3 fruit fly cellular contexts compared by ENCODE assay signal in the genomic region with DNA sequence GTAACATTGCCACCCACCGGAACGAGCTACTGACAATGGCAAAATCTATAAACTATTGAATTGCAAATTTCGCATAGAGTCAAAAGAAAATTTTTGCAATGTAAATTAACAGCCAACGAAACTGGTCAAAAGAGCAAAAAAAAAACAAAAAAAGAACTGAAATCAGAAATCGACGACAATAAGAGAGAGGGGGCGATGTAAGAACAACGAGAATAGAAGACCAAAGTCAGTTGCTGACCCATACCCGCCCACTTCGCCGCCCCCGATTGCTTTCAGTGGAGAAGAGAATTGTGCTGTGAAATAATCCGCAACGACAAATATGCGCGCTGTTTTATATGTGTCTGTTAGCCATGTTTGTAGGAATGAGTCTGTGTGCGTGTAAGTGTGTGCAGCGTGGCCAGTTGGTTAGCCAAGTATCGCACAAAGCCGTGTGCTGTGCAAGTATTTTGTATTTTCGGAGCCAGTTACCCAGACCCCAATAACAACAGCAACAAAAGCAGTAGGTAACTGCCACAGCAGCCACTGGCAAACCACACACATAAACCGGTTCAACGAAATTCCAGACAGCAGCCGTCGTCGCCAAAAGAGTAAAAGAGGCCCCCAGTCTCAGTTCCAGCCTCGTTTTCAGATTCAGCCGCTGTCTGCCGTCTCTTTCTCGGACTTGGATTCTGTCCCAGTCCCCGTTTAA.
TF ChIP-seq lines count a peak whose summit lies in the region.

No protein-coding gene starts in this region.

TF ChIP-seq in whole organism, embryonic, 481 proteins besides CTCF, POLR2A, EP300 and RAD21 (continued from another document):
- TF ChIP-seq CG14014 (GFP tag; IDR thresholded peaks at IDR 0.05; lab: Robert Waterston, UW) = 0 out of 2 replicates have a peak, but pooled peaks have one; percentile 15
- peak; percentile 89 for TF ChIP-seq chinmo (GFP tag; IDR thresholded peaks at IDR 0.05; lab: Robert Waterston, UW; ENCODE audit: partially characterized antibody)
- TF ChIP-seq ci (GFP tag; IDR thresholded peaks at IDR 0.05; lab: Robert Waterston, UW) = 0 out of 3 replicates have a peak, but pooled peaks have one; percentile 38
- no peak for TF ChIP-seq CG13287 (GFP tag; IDR thresholded peaks at IDR 0.05; lab: Robert Waterston, UW; ENCODE audit: partially characterized antibody)
- no peak for TF ChIP-seq btn (GFP tag; optimal IDR thresholded peaks at IDR 0.05; lab: Kevin White, UChicago)
- no peak for TF ChIP-seq CG7271 (tag; optimal IDR thresholded peaks at IDR 0.05; lab: Kevin White, UChicago)
- no peak for TF ChIP-seq ttk (GFP tag; IDR thresholded peaks at IDR 0.05; lab: Robert Waterston, UW)
- TF ChIP-seq CG4730 (GFP tag; IDR thresholded peaks at IDR 0.05; lab: Robert Waterston, UW) = no peak
- TF ChIP-seq CG8281 (tag; optimal IDR thresholded peaks at IDR 0.05; lab: Kevin White, UChicago) = no peak
- TF ChIP-seq CG18599 (GFP tag; optimal IDR thresholded peaks at IDR 0.05; lab: Kevin White, UChicago) = no peak
- 0 out of 2 replicates have a peak, but pooled peaks have one; percentile 6 for TF ChIP-seq E2f2 (GFP tag; IDR thresholded peaks at IDR 0.05; lab: Robert Waterston, UW)
- no peak for TF ChIP-seq CG9609 (GFP tag; optimal IDR thresholded peaks at IDR 0.05; lab: Kevin White, UChicago)
- no peak for TF ChIP-seq CG2678 (tag; optimal IDR thresholded peaks at IDR 0.05; lab: Kevin White, UChicago)
- no peak for TF ChIP-seq CG5180 (GFP tag; optimal IDR thresholded peaks at IDR 0.05; lab: Kevin White, UChicago)
- TF ChIP-seq kay (GFP tag; optimal IDR thresholded peaks at IDR 0.05; lab: Kevin White, UChicago) = no peak
- TF ChIP-seq CG4360 (GFP tag; IDR thresholded peaks at IDR 0.05; lab: Robert Waterston, UW) = no peak
- TF ChIP-seq B-H1 (GFP tag; IDR thresholded peaks at IDR 0.05; lab: Robert Waterston, UW) = no peak
- no peak for TF ChIP-seq Usf (GFP tag; optimal IDR thresholded peaks at IDR 0.05; lab: Kevin White, UChicago)
- no peak for TF ChIP-seq Sin3A (optimal IDR thresholded peaks at IDR 0.05; lab: Kevin White, UChicago)
- peak; percentile 88 for TF ChIP-seq sd (tag; optimal IDR thresholded peaks at IDR 0.05; lab: Kevin White, UChicago)
- TF ChIP-seq CG1832 (GFP tag; optimal IDR thresholded peaks at IDR 0.05; lab: Kevin White, UChicago) = peak; percentile 8
- TF ChIP-seq Side (GFP tag; optimal IDR thresholded peaks at IDR 0.05; lab: Kevin White, UChicago) = no peak
- peak; percentile 56 for TF ChIP-seq cg (GFP tag; optimal IDR thresholded peaks at IDR 0.05; lab: Kevin White, UChicago)
- TF ChIP-seq Hmx (GFP tag; optimal IDR thresholded peaks at IDR 0.05; lab: Kevin White, UChicago) = no peak
- peak; percentile 49 for TF ChIP-seq abd-A (tag; optimal IDR thresholded peaks at IDR 0.05; lab: Kevin White, UChicago)
- TF ChIP-seq zen2 (GFP tag; IDR thresholded peaks at IDR 0.05; lab: Robert Waterston, UW; ENCODE audit: partially characterized antibody) = no peak
- TF ChIP-seq CG12299 (tag; optimal IDR thresholded peaks at IDR 0.05; lab: Kevin White, UChicago) = no peak
- TF ChIP-seq CG12769 (tag; optimal IDR thresholded peaks at IDR 0.05; lab: Kevin White, UChicago) = peak; percentile 86
- peak; percentile 56; the same call in 1 of the 2 replicates for TF ChIP-seq Drgx (GFP tag; IDR thresholded peaks at IDR 0.05; lab: Robert Waterston, UW)
- TF ChIP-seq insv (GFP tag; optimal IDR thresholded peaks at IDR 0.05; lab: Kevin White, UChicago) = no peak
- TF ChIP-seq mam (GFP tag; optimal IDR thresholded peaks at IDR 0.05; lab: Kevin White, UChicago) = no peak
- TF ChIP-seq CG10366 (GFP tag; IDR thresholded peaks at IDR 0.05; lab: Robert Waterston, UW) = 0 out of 2 replicates have a peak, but pooled peaks have one; percentile 22
- no peak for TF ChIP-seq CG7839 (tag; optimal IDR thresholded peaks at IDR 0.05; lab: Kevin White, UChicago)
- no peak for TF ChIP-seq CG11085 (GFP tag; IDR thresholded peaks at IDR 0.05; lab: Robert Waterston, UW)
- no peak for TF ChIP-seq Bdp1 (GFP tag; optimal IDR thresholded peaks at IDR 0.05; lab: Kevin White, UChicago)
- TF ChIP-seq Atf6 (GFP tag; IDR thresholded peaks at IDR 0.05; lab: Robert Waterston, UW) = 0 out of 2 replicates have a peak, but pooled peaks have one; percentile 14
- TF ChIP-seq NFAT (GFP tag; IDR thresholded peaks at IDR 0.05; lab: Robert Waterston, UW) = no peak
- TF ChIP-seq CG10274 (GFP tag; optimal IDR thresholded peaks at IDR 0.05; lab: Kevin White, UChicago) = no peak
- no peak for TF ChIP-seq CG17359 (tag; optimal IDR thresholded peaks at IDR 0.05; lab: Kevin White, UChicago)

TF ChIP-seq in whole organism, prepupa, 60 proteins besides CTCF, POLR2A, EP300 and RAD21 (continued from another document):
- TF ChIP-seq CG6854 (GFP tag; optimal IDR thresholded peaks at IDR 0.05; lab: Kevin White, UChicago) (peak; percentile 65), dac (GFP tag; optimal IDR thresholded peaks at IDR 0.05; lab: Kevin White, UChicago) (no peak), CG31627 (GFP tag; optimal IDR thresholded peaks at IDR 0.05; lab: Kevin White, UChicago) (peak; percentile 34), CG6276 (GFP tag; optimal IDR thresholded peaks at IDR 0.05; lab: Kevin White, UChicago) (peak; percentile 66), CG10631 (GFP tag; optimal IDR thresholded peaks at IDR 0.05; lab: Kevin White, UChicago) (peak; percentile 46), CG3032 (tag; optimal IDR thresholded peaks at IDR 0.05; lab: Kevin White, UChicago) (peak; percentile 34), CG8319 (GFP tag; optimal IDR thresholded peaks at IDR 0.05; lab: Kevin White, UChicago) (peak; percentile 11), CG11902 (GFP tag; optimal IDR thresholded peaks at IDR 0.05; lab: Kevin White, UChicago) (peak; percentile 35), CG15336 (GFP tag; IDR thresholded peaks at IDR 0.05; lab: Robert Waterston, UW) (peak; percentile 57), Eip75B (GFP tag; optimal IDR thresholded peaks at IDR 0.05; lab: Kevin White, UChicago) (peak; percentile 45), ss (GFP tag; optimal IDR thresholded peaks at IDR 0.05; lab: Kevin White, UChicago) (peak; percentile 15 to 25), CG6163 (GFP tag; IDR thresholded peaks at IDR 0.05; lab: Robert Waterston, UW) (peak; percentile 79), CG6792 (GFP tag; optimal IDR thresholded peaks at IDR 0.05; lab: Kevin White, UChicago) (peak; percentile 38), acj6 (GFP tag; optimal IDR thresholded peaks at IDR 0.05; lab: Kevin White, UChicago) (peak; percentile 42), Ets96B (tag; optimal IDR thresholded peaks at IDR 0.05; lab: Kevin White, UChicago) (peak; percentile 24), cyc (GFP tag; optimal IDR thresholded peaks at IDR 0.05; lab: Kevin White, UChicago) (peak; percentile 64), svp (GFP tag; lab: Kevin White, UChicago) (peak; percentile 80), CG1621 (tag; optimal IDR thresholded peaks at IDR 0.05; lab: Kevin White, UChicago) (no peak), CG16779 (tag; optimal IDR thresholded peaks at IDR 0.05; lab: Kevin White, UChicago) (no peak), salr (GFP tag; optimal IDR thresholded peaks at IDR 0.05; lab: Kevin White, UChicago) (peak in 1 of 2 experiments; percentile 34), pdm3 (GFP tag; optimal IDR thresholded peaks at IDR 0.05; lab: Kevin White, UChicago) (peak; percentile 36), CG11762 (GFP tag; optimal IDR thresholded peaks at IDR 0.05; lab: Kevin White, UChicago; ENCODE audit: insufficient read depth) (peak; percentile 37), esn (GFP tag; optimal IDR thresholded peaks at IDR 0.05; lab: Kevin White, UChicago) (peak; percentile 56), achi (GFP tag; optimal IDR thresholded peaks at IDR 0.05; lab: Kevin White, UChicago) (peak; percentile 51), dsx (GFP tag; optimal IDR thresholded peaks at IDR 0.05; lab: Kevin White, UChicago; ENCODE audit: poor library complexity, severe bottlenecking) (peak; percentile 32), vri (GFP tag; optimal IDR thresholded peaks at IDR 0.05; lab: Kevin White, UChicago) (peak; percentile 21), fd85E (GFP tag; optimal IDR thresholded peaks at IDR 0.05; lab: Kevin White, UChicago) (peak; percentile 1), CG11294 (GFP tag; IDR thresholded peaks at IDR 0.05; lab: Robert Waterston, UW) (peak; percentile 35; the same call in 1 of the 2 replicates), Sox102F (GFP tag; optimal IDR thresholded peaks at IDR 0.05; lab: Kevin White, UChicago) (peak; percentile 26), Hr39 (GFP tag; optimal IDR thresholded peaks at IDR 0.05; lab: Kevin White, UChicago) (peak; percentile 43), Eip78C (GFP tag; lab: Kevin White, UChicago) (peak; percentile 77), CG34406 (GFP tag; optimal IDR thresholded peaks at IDR 0.05; lab: Kevin White, UChicago) (peak; percentile 32), fd59A (GFP tag; optimal IDR thresholded peaks at IDR 0.05; lab: Kevin White, UChicago) (no peak), Hr4 (GFP tag; optimal IDR thresholded peaks at IDR 0.05; lab: Kevin White, UChicago) (peak; percentile 50), Met (GFP tag; optimal IDR thresholded peaks at IDR 0.05; lab: Kevin White, UChicago) (peak; percentile 65), CG8119 (GFP tag; IDR thresholded peaks at IDR 0.05; lab: Robert Waterston, UW) (peak; percentile 68), Lpt (GFP tag; optimal IDR thresholded peaks at IDR 0.05; lab: Kevin White, UChicago) (peak; percentile 45), eg (GFP tag; IDR thresholded peaks at IDR 0.05; lab: Robert Waterston, UW) (peak; percentile 79), Ets21C (GFP tag; optimal IDR thresholded peaks at IDR 0.05; lab: Kevin White, UChicago) (no peak)

TF ChIP-seq in whole organism, wandering third instar larva, 38 proteins besides CTCF, POLR2A, EP300 and RAD21 (continued from another document):
- no peak for TF ChIP-seq jim (GFP tag; optimal IDR thresholded peaks at IDR 0.05; lab: Kevin White, UChicago)
- TF ChIP-seq tai (GFP tag; optimal IDR thresholded peaks at IDR 0.05; lab: Kevin White, UChicago) = no peak
- TF ChIP-seq dl (GFP tag; optimal IDR thresholded peaks at IDR 0.05; lab: Kevin White, UChicago; ENCODE audit: insufficient read depth in 1 of 2, partially characterized antibody in 2 of 2) = peak; percentile 2 to 26
- TF ChIP-seq Vsx2 (GFP tag; optimal IDR thresholded peaks at IDR 0.05; lab: Kevin White, UChicago; ENCODE audit: partially characterized antibody) = peak; percentile 30
- no peak for TF ChIP-seq pan (optimal IDR thresholded peaks at IDR 0.05; lab: Kevin White, UChicago)
- peak; percentile 52 for TF ChIP-seq fru (GFP tag; optimal IDR thresholded peaks at IDR 0.05; lab: Kevin White, UChicago)
- peak; percentile 51 for TF ChIP-seq psq (GFP tag; optimal IDR thresholded peaks at IDR 0.05; lab: Kevin White, UChicago)
- no peak for TF ChIP-seq Dfd (GFP tag; optimal IDR thresholded peaks at IDR 0.05; lab: Kevin White, UChicago)
- TF ChIP-seq Abd-B (GFP tag; optimal IDR thresholded peaks at IDR 0.05; lab: Kevin White, UChicago) = no peak
- peak; percentile 8 for TF ChIP-seq Rel (GFP tag; optimal IDR thresholded peaks at IDR 0.05; lab: Kevin White, UChicago)
- TF ChIP-seq Rel (tag; optimal IDR thresholded peaks at IDR 0.05; lab: Kevin White, UChicago) = no peak
